Fruit fly (Drosophila melanogaster) whole organism, embryonic: Measurements from ENCODE around the gene Usp10.

ENCODE experiments used
- Ada2b ChIP-seq: fragments of 200-800 bp; sonication (Bioruptor generic); IDR thresholded peaks from 2 replicates; pipeline ENCODE4 v1.3.6; 2022; ENCODE audit warnings: missing biosample characterization, missing genetic modification characterization
- Adf1 ChIP-seq: fragments of 200-800 bp; sonication (Bioruptor generic); IDR thresholded peaks from 2 replicates; pipeline ENCODE4 v1.3.6; 2022; ENCODE audit warnings: missing biosample characterization, missing genetic modification characterization
- Atf6 ChIP-seq: fragments of 200-800 bp; sonication (Bioruptor generic); IDR thresholded peaks from 2 replicates; pipeline ENCODE4 v1.3.6; 2022; ENCODE audit warnings: missing biosample characterization, missing genetic modification characterization
- B-H1 ChIP-seq: fragments of 200-800 bp; sonication (Bioruptor generic); IDR thresholded peaks from 3 replicates; pipeline ENCODE4 v1.3.6; 2022; ENCODE audit warnings: missing biosample characterization, missing genetic modification characterization
- CG13296 ChIP-seq: fragments of 200-800 bp; sonication (Bioruptor generic); optimal IDR thresholded peaks from 3 replicates; lab custom pipeline; 2018; ENCODE audit warnings: missing biosample characterization, mild to moderate bottlenecking, missing genetic modification characterization
- CG14860 ChIP-seq: fragments of 200-800 bp; sonication (Bioruptor generic); IDR thresholded peaks from 3 replicates; pipeline ENCODE4 v1.3.6; 2022; ENCODE audit warnings: missing biosample characterization, missing genetic modification characterization; ENCODE audit not compliant: partially characterized antibody
- CG14965 ChIP-seq: fragments of 200-800 bp; sonication (Bioruptor generic); optimal IDR thresholded peaks from 2 replicates; lab custom pipeline; 2016; ENCODE audit warnings: missing biosample characterization, missing genetic modification characterization, borderline replicate concordance
- CG15269 ChIP-seq: fragments of 200-800 bp; sonication (Bioruptor generic); optimal IDR thresholded peaks from 2 replicates; lab custom pipeline; 2018; ENCODE audit warnings: missing biosample characterization, mild to moderate bottlenecking, missing genetic modification characterization, moderate library complexity
- CG16779 ChIP-seq: fragments of 200-800 bp; sonication (Bioruptor generic); IDR thresholded peaks from 2 replicates; pipeline ENCODE4 v1.3.6; 2022; ENCODE audit warnings: missing biosample characterization, missing genetic modification characterization
- CG17612 ChIP-seq: fragments of 200-800 bp; sonication (Bioruptor generic); IDR thresholded peaks from 2 replicates; pipeline ENCODE4 v1.3.6; 2022; ENCODE audit warnings: missing biosample characterization, missing genetic modification characterization
- CG18011 ChIP-seq: fragments of 200-800 bp; sonication (Bioruptor generic); optimal IDR thresholded peaks from 2 replicates; lab custom pipeline; 2017; ENCODE audit warnings: missing biosample characterization, missing genetic modification characterization, mild to moderate bottlenecking, moderate library complexity, missing genotype
- CG31388 ChIP-seq: fragments of 200-800 bp; sonication (Bioruptor generic); optimal IDR thresholded peaks from 2 replicates; lab custom pipeline; 2016; ENCODE audit warnings: missing biosample characterization, missing genetic modification characterization
- CG6791 ChIP-seq: fragments of 200-800 bp; sonication (Bioruptor generic); IDR thresholded peaks from 3 replicates; pipeline ENCODE4 v1.3.6; 2022; ENCODE audit warnings: missing biosample characterization, missing genetic modification characterization; ENCODE audit not compliant: partially characterized antibody
- CG7556 ChIP-seq: fragments of 200-800 bp; sonication (Bioruptor generic); optimal IDR thresholded peaks from 2 replicates; lab custom pipeline; 2017; ENCODE audit warnings: missing biosample characterization, mild to moderate bottlenecking, missing genetic modification characterization
- CG7745 ChIP-seq: fragments of 200-800 bp; sonication (Bioruptor generic); optimal IDR thresholded peaks from 2 replicates; lab custom pipeline; 2018; ENCODE audit warnings: missing biosample characterization, mild to moderate bottlenecking, missing genetic modification characterization, moderate library complexity
- CG8089 ChIP-seq: fragments of 200-800 bp; sonication (Bioruptor generic); optimal IDR thresholded peaks from 3 replicates; lab custom pipeline; 2016; ENCODE audit warnings: missing biosample characterization, missing genetic modification characterization
- CG8388 ChIP-seq: fragments of 200-800 bp; sonication (Bioruptor generic); optimal IDR thresholded peaks from 2 replicates; lab custom pipeline; 2019; ENCODE audit warnings: missing biosample characterization, mild to moderate bottlenecking, missing genetic modification characterization, moderate library complexity
- D19B ChIP-seq: fragments of 200-800 bp; sonication (Bioruptor generic); optimal IDR thresholded peaks from 2 replicates; lab custom pipeline; 2017; ENCODE audit warnings: missing biosample characterization, mild to moderate bottlenecking, missing genetic modification characterization
- Dad ChIP-seq: fragments of 200-800 bp; sonication (Bioruptor generic); optimal IDR thresholded peaks from 3 replicates; lab custom pipeline; 2016; ENCODE audit warnings: missing biosample characterization, missing genetic modification characterization
- Dip3 ChIP-seq: fragments of 200-800 bp; sonication (Bioruptor generic); optimal IDR thresholded peaks from 3 replicates; lab custom pipeline; 2016; ENCODE audit warnings: missing biosample characterization, missing genetic modification characterization
- Dp ChIP-seq: fragments of 200-800 bp; sonication (Bioruptor generic); optimal IDR thresholded peaks from 2 replicates; lab custom pipeline; 2018; ENCODE audit warnings: missing biosample characterization, mild to moderate bottlenecking, missing genetic modification characterization, moderate library complexity
- Ets65A ChIP-seq: fragments of 200-800 bp; sonication (Bioruptor generic); peaks from one replicate; lab custom pipeline; 2016; ENCODE audit warnings: missing biosample characterization, missing genetic modification characterization
- Fer2 ChIP-seq: fragments of 200-800 bp; sonication (Bioruptor generic); optimal IDR thresholded peaks from 2 replicates; lab custom pipeline; 2018; ENCODE audit warnings: missing biosample characterization, mild to moderate bottlenecking, missing genetic modification characterization, moderate library complexity
- HLH3B ChIP-seq: fragments of 200-800 bp; sonication (Bioruptor generic); IDR thresholded peaks from 2 replicates; pipeline ENCODE4 v1.3.6; 2022; ENCODE audit warnings: missing biosample characterization, missing genetic modification characterization
- HLHmδ ChIP-seq: fragments of 200-800 bp; sonication (Bioruptor generic); optimal IDR thresholded peaks from 2 replicates; lab custom pipeline; 2018; ENCODE audit warnings: missing biosample characterization, mild to moderate bottlenecking, missing genetic modification characterization, moderate library complexity
- Hand ChIP-seq: fragments of 200-800 bp; sonication (Bioruptor generic); optimal IDR thresholded peaks from 2 replicates; lab custom pipeline; 2017; ENCODE audit warnings: mild to moderate bottlenecking, missing biosample characterization, missing genetic modification reagents, missing genetic modification characterization
- HmgD ChIP-seq: fragments of 200-800 bp; sonication (Bioruptor generic); optimal IDR thresholded peaks from 3 replicates; lab custom pipeline; 2016; ENCODE audit warnings: missing biosample characterization, missing genetic modification characterization
- MESR4 ChIP-seq: fragments of 200-800 bp; sonication (Bioruptor generic); optimal IDR thresholded peaks from 2 replicates; lab custom pipeline; 2018; ENCODE audit warnings: missing biosample characterization, mild to moderate bottlenecking, missing genetic modification characterization, moderate library complexity
- Mad ChIP-seq: fragments of 200-800 bp; sonication (Bioruptor generic); optimal IDR thresholded peaks from 2 replicates; lab custom pipeline; 2016; ENCODE audit warnings: missing biosample characterization, missing genetic modification characterization
- Mrtf ChIP-seq: fragments of 200-800 bp; sonication (Bioruptor generic); IDR thresholded peaks from 3 replicates; pipeline ENCODE4 v1.3.6; 2022; ENCODE audit warnings: missing biosample characterization, missing genetic modification characterization
- PHDP ChIP-seq: fragments of 200-800 bp; sonication (Bioruptor generic); optimal IDR thresholded peaks from 3 replicates; lab custom pipeline; 2018; ENCODE audit warnings: missing biosample characterization, mild to moderate bottlenecking, missing genetic modification characterization, moderate library complexity
- Six4 ChIP-seq: fragments of 200-800 bp; sonication (Bioruptor generic); optimal IDR thresholded peaks from 2 replicates; lab custom pipeline; 2016; ENCODE audit warnings: missing biosample characterization, missing genetic modification characterization
- Usf ChIP-seq: fragments of 200-800 bp; sonication (Bioruptor generic); optimal IDR thresholded peaks from 2 replicates; lab custom pipeline; 2017; ENCODE audit warnings: missing genotype, missing biosample characterization, missing genetic modification characterization
- Xbp1 ChIP-seq: fragments of 200-800 bp; sonication (Bioruptor generic); optimal IDR thresholded peaks from 3 replicates; lab custom pipeline; 2016; ENCODE audit warnings: missing biosample characterization, mild to moderate bottlenecking, missing genetic modification characterization
- al ChIP-seq: fragments of 200-800 bp; sonication (Bioruptor generic); IDR thresholded peaks from 2 replicates; pipeline ENCODE4 v1.3.6; 2022; ENCODE audit warnings: missing biosample characterization, missing genetic modification characterization
- amos ChIP-seq: fragments of 200-800 bp; sonication (Bioruptor generic); IDR thresholded peaks from 2 replicates; pipeline ENCODE4 v1.3.6; 2022; ENCODE audit warnings: missing biosample characterization, missing genetic modification characterization; ENCODE audit not compliant: partially characterized antibody
- ap ChIP-seq: fragments of 200-800 bp; sonication (Bioruptor generic); IDR thresholded peaks from 2 replicates; pipeline ENCODE4 v1.3.6; 2022; ENCODE audit warnings: missing biosample characterization, missing genetic modification characterization
- chn ChIP-seq: fragments of 200-800 bp; sonication (Bioruptor generic); optimal IDR thresholded peaks from 2 replicates; lab custom pipeline; 2016; ENCODE audit warnings: missing biosample characterization, missing genetic modification characterization
- corto ChIP-seq: fragments of 200-800 bp; sonication (Bioruptor generic); optimal IDR thresholded peaks from 2 replicates; lab custom pipeline; 2016; ENCODE audit warnings: missing biosample characterization, mild to moderate bottlenecking, missing genetic modification characterization, moderate library complexity
- crol ChIP-seq: fragments of 200-800 bp; sonication (Bioruptor generic); IDR thresholded peaks from 2 replicates; pipeline ENCODE4 v1.3.6; 2022; ENCODE audit warnings: missing biosample characterization, missing genetic modification characterization
- dan ChIP-seq: fragments of 200-800 bp; sonication (Bioruptor generic); IDR thresholded peaks from 2 replicates; pipeline ENCODE4 v1.3.6; 2022; ENCODE audit warnings: missing biosample characterization, missing genetic modification characterization
- dysf ChIP-seq: fragments of 200-800 bp; sonication (Bioruptor generic); IDR thresholded peaks from 3 replicates; pipeline ENCODE4 v1.3.6; 2022; ENCODE audit warnings: missing biosample characterization, missing genetic modification characterization
- hbn ChIP-seq: fragments of 200-800 bp; sonication (Bioruptor generic); IDR thresholded peaks from 2 replicates; pipeline ENCODE4 v1.3.6; 2022; ENCODE audit warnings: missing biosample characterization, missing genetic modification characterization; ENCODE audit not compliant: partially characterized antibody
- pita ChIP-seq: fragments of 200-800 bp; sonication (Bioruptor generic); optimal IDR thresholded peaks from 2 replicates; lab custom pipeline; 2017; ENCODE audit warnings: missing biosample characterization, mild to moderate bottlenecking, missing genetic modification characterization
- pnt ChIP-seq: fragments of 200-800 bp; sonication (Bioruptor generic); optimal IDR thresholded peaks from 3 replicates; lab custom pipeline; 2016; ENCODE audit warnings: missing biosample characterization, missing genetic modification characterization
- run ChIP-seq: fragments of 200-800 bp; sonication (Bioruptor generic); optimal IDR thresholded peaks from 3 replicates; lab custom pipeline; 2018; ENCODE audit warnings: missing biosample characterization, mild to moderate bottlenecking, missing genetic modification characterization
- ssp ChIP-seq: fragments of 200-800 bp; sonication (Bioruptor generic); IDR thresholded peaks from 2 replicates; pipeline ENCODE4 v1.3.6; 2022; ENCODE audit warnings: missing biosample characterization, missing genetic modification characterization
- tap ChIP-seq: fragments of 200-800 bp; optimal IDR thresholded peaks from 3 replicates; lab custom pipeline; 2019; ENCODE audit warnings: missing biosample characterization, mild to moderate bottlenecking, missing genetic modification characterization, moderate library complexity
- tgo ChIP-seq: fragments of 200-800 bp; sonication (Bioruptor generic); IDR thresholded peaks from 3 replicates; pipeline ENCODE4 v1.3.6; 2022; ENCODE audit warnings: missing biosample characterization, missing genetic modification characterization
- tx ChIP-seq: fragments of 200-800 bp; sonication (Bioruptor generic); optimal IDR thresholded peaks from 2 replicates; lab custom pipeline; 2016; ENCODE audit warnings: missing biosample characterization, missing genetic modification characterization
- zfh2 ChIP-seq: fragments of 200-800 bp; sonication (Bioruptor generic); optimal IDR thresholded peaks from 2 replicates; lab custom pipeline; 2016; ENCODE audit warnings: missing biosample characterization, missing genetic modification characterization

Usp10 gene

dm6 chr3L:872389-872972, 782 bp downstream of the Usp10 start (continued):
- TF ChIP-seq Atf6 (GFP tag; lab: Robert Waterston, UW) (no peak), CG14860 (GFP tag; lab: Robert Waterston, UW) (peak; percentile 80; the same call in 2 of the 3 replicates), CG8388 (GFP tag; lab: Kevin White, UChicago) (no peak), Xbp1 (GFP tag; lab: Kevin White, UChicago) (peak; percentile 47), ssp (no peak), tap (tag; lab: Kevin White, UChicago) (no peak), CG16779 (GFP tag; lab: Robert Waterston, UW) (no peak), Usf (GFP tag; lab: Kevin White, UChicago) (no peak), Ada2b (GFP tag; lab: Robert Waterston, UW) (0 out of 2 replicates have a peak, but pooled peaks have one; percentile 14), D19B (GFP tag; lab: Kevin White, UChicago) (no peak), Mad (GFP tag; lab: Kevin White, UChicago) (peak; percentile 39), MESR4 (GFP tag; lab: Kevin White, UChicago) (no peak), PHDP (no peak), CG13296 (GFP tag; lab: Kevin White, UChicago) (no peak), Six4 (GFP tag; lab: Kevin White, UChicago) (peak; percentile 40), CG15269 (tag; lab: Kevin White, UChicago) (peak; percentile 18), pnt (peak; percentile 37), CG7745 (tag; lab: Kevin White, UChicago) (no peak), dan (GFP tag; lab: Robert Waterston, UW) (no peak), chn (GFP tag; lab: Kevin White, UChicago) (peak; percentile 14), HmgD (peak; percentile 67), CG8089 (GFP tag; lab: Kevin White, UChicago) (no peak), corto (GFP tag; lab: Kevin White, UChicago) (no peak), Ets65A (GFP tag; lab: Kevin White, UChicago) (peak; percentile 92), crol (GFP tag; lab: Robert Waterston, UW) (no peak), tx (peak; percentile 34), amos (GFP tag; lab: Robert Waterston, UW) (peak; percentile 76), CG14965 (GFP tag; lab: Kevin White, UChicago) (no peak), zfh2 (GFP tag; lab: Kevin White, UChicago) (peak; percentile 62), run (tag; lab: Kevin White, UChicago) (no peak), Mrtf (GFP tag; lab: Robert Waterston, UW) (no peak), CG17612 (no peak), Adf1 (GFP tag; lab: Robert Waterston, UW) (no peak), CG18011 (GFP tag; lab: Kevin White, UChicago) (no peak), HLH3B (GFP tag; lab: Robert Waterston, UW) (no peak), B-H1 (GFP tag; lab: Robert Waterston, UW) (no peak), hbn (GFP tag; lab: Robert Waterston, UW) (peak; percentile 74), CG6791 (GFP tag; lab: Robert Waterston, UW) (peak; percentile 65; the same call in 2 of the 3 replicates), dysf (GFP tag; lab: Robert Waterston, UW) (peak; percentile 55; the same call in 1 of the 3 replicates), Fer2 (no peak), Dad (no peak), Dp (GFP tag; lab: Kevin White, UChicago) (peak; percentile 42), pita (no peak), Dip3 (GFP tag; lab: Kevin White, UChicago) (peak; percentile 18), Hand (GFP tag; lab: Kevin White, UChicago) (no peak), HLHmδ (no peak), tgo (GFP tag; lab: Robert Waterston, UW) (0 out of 3 replicates have a peak, but pooled peaks have one; percentile 17), ap (no peak), al (GFP tag; lab: Robert Waterston, UW) (peak; percentile 41; the same call in 1 of the 2 replicates), CG7556 (GFP tag; lab: Kevin White, UChicago) (no peak), CG31388 (GFP tag; lab: Kevin White, UChicago) (no peak)
